Worm (Caenorhabditis elegans): ENCODE data around the gene R04B5.11.
"Not testable (repeated sequence)": the region's sequence is repeated elsewhere in the genome, so short reads cannot be mapped to it uniquely, and the experiment has no call there.

DNA sequence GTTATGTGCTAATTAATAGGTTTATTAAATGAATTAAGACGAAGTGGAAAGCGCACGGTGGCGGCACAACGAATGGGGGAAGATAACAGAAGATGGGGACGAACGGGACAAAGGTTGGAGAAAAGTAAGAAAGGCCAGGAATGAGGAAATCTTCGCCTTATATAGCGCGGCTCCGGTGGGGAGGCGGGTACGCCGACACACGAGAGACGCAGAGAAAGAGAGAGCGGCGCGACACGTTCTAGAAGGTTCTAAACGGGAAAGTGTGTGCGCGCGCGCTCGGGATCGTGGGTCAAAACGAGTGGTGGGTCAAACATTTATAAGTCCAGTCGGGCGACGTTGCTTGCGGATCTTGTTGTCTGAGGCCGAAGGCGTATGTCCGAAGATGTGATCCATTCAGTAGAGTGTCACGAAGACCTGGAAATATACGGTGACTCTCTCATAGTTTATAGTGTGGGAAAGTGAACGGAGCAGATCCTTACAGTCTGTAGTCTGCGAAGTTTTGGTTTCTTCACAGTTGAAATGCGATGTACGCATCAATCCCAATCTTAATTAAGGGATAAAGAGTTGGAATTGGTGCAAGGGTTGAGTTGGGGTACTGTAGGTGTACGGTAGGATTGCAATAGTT lies 41.7 kb downstream of the R04B5.11 start:
- TF ChIP-seq aptf-2 (GFP tag; conservative IDR thresholded peaks at IDR 0.05); dpl-1 (GFP tag; optimal IDR thresholded peaks at IDR 0.05); lin-35 (GFP tag; optimal IDR thresholded peaks at IDR 0.05): not testable (repeated sequence)
